Worm (Caenorhabditis elegans) whole organism, young adult: ENCODE data around the gene T05B4.8.

Source experiments
- D2030.7 ChIP-seq: fragments of 200-800 bp; sonication (Bioruptor generic); IDR thresholded peaks from 2 replicates; pipeline ENCODE4 v1.3.6; 2022; ENCODE audit warnings: missing genetic modification reagents, missing genetic modification characterization, missing compliant biosample characterization
- F23B12.7 ChIP-seq: sonication (generic microtip); optimal IDR thresholded peaks from 2 replicates; lab custom pipeline; 2017; ENCODE audit warnings: missing genetic modification characterization, mild to moderate bottlenecking, missing compliant biosample characterization, antibody characterized with exemption, moderate library complexity; ENCODE audit not compliant: insufficient read depth
- F33H1.4 ChIP-seq: fragments of 200-800 bp; sonication (Bioruptor generic); IDR thresholded peaks from 2 replicates; pipeline ENCODE4 v1.3.6; 2022; ENCODE audit warnings: missing genetic modification reagents, missing genetic modification characterization, missing compliant biosample characterization
- F37B4.10 ChIP-seq: fragments of 200-800 bp; sonication (Bioruptor generic); IDR thresholded peaks from 2 replicates; pipeline ENCODE4 v1.3.6; 2022; ENCODE audit warnings: missing genetic modification characterization, missing compliant biosample characterization
- F49E8.2 ChIP-seq: sonication (generic microtip); optimal IDR thresholded peaks from 3 replicates; lab custom pipeline; 2017; ENCODE audit warnings: missing genetic modification characterization, mild to moderate bottlenecking, missing compliant biosample characterization, antibody characterized with exemption, moderate library complexity; ENCODE audit not compliant: insufficient read depth
- K12H6.12 ChIP-seq: fragments of 200-800 bp; sonication (Bioruptor generic); optimal IDR thresholded peaks from 2 replicates; lab custom pipeline; 2018; ENCODE audit warnings: mild to moderate bottlenecking, missing genetic modification characterization, missing compliant biosample characterization
- Y53F4B.3 ChIP-seq: fragments of 200-800 bp; sonication (Bioruptor generic); IDR thresholded peaks from 2 replicates; pipeline ENCODE4 v1.3.6; 2022; ENCODE audit warnings: missing genetic modification reagents, missing genetic modification characterization, missing compliant biosample characterization
- Y53G8AR.9 ChIP-seq: fragments of 200-800 bp; sonication (Bioruptor generic); conservative IDR thresholded peaks from 2 replicates; pipeline ENCODE4 v1.3.6; 2022; ENCODE audit warnings: missing genetic modification reagents, missing genetic modification characterization, missing compliant biosample characterization
- Y67H2A.10 ChIP-seq: fragments of 200-800 bp; sonication (Bioruptor generic); conservative IDR thresholded peaks from 2 replicates; pipeline ENCODE4 v1.3.6; 2022; ENCODE audit warnings: missing genetic modification reagents, missing genetic modification characterization, missing compliant biosample characterization
- Y95B8A.8 ChIP-seq: fragments of 200-800 bp; sonication (Bioruptor generic); IDR thresholded peaks from 2 replicates; pipeline ENCODE4 v1.3.6; 2022; ENCODE audit warnings: missing genetic modification reagents, missing genetic modification characterization, missing compliant biosample characterization
- aptf-3 ChIP-seq: fragments of 200-800 bp; sonication (Bioruptor generic); IDR thresholded peaks from 2 replicates; pipeline ENCODE4 v1.3.6; 2022; ENCODE audit warnings: missing genetic modification characterization, missing compliant biosample characterization
- athp-1 ChIP-seq: sonication (generic microtip); optimal IDR thresholded peaks from 2 replicates; lab custom pipeline; 2017; ENCODE audit warnings: mild to moderate bottlenecking, missing genetic modification characterization, missing compliant biosample characterization
- attf-6 ChIP-seq: fragments of 200-800 bp; sonication (Bioruptor generic); IDR thresholded peaks from 2 replicates; pipeline ENCODE4 v1.3.6; 2022; ENCODE audit warnings: missing genetic modification reagents, missing genetic modification characterization, missing compliant biosample characterization
- cebp-2 ChIP-seq: fragments of 200-800 bp; sonication (Bioruptor generic); IDR thresholded peaks from 2 replicates; pipeline ENCODE4 v1.3.6; 2022; ENCODE audit warnings: missing genetic modification characterization, missing compliant biosample characterization
- die-1 ChIP-seq: sonication (generic microtip); optimal IDR thresholded peaks from 2 replicates; lab custom pipeline; 2016; ENCODE audit warnings: missing genotype, mild to moderate bottlenecking, missing genetic modification characterization, missing compliant biosample characterization
- dox-1 ChIP-seq: fragments of 200-800 bp; sonication (Bioruptor generic); IDR thresholded peaks from 2 replicates; pipeline ENCODE4 v1.3.6; 2022; ENCODE audit warnings: missing genetic modification reagents, missing genetic modification characterization, missing compliant biosample characterization
- dpff-1 ChIP-seq: sonication (generic microtip); optimal IDR thresholded peaks from 2 replicates; lab custom pipeline; 2017; ENCODE audit warnings: mild to moderate bottlenecking, missing genetic modification characterization, missing compliant biosample characterization
- efl-1 ChIP-seq: fragments of 150-350 bp; optimal IDR thresholded peaks from 2 replicates; lab custom pipeline; 2014; ENCODE audit warnings: missing biosample characterization, missing genetic modification reagents, missing genetic modification characterization
- ekl-4 ChIP-seq: fragments of 200-800 bp; sonication (Bioruptor generic); IDR thresholded peaks from 2 replicates; pipeline ENCODE4 v1.3.6; 2022; ENCODE audit warnings: missing genetic modification reagents, missing genetic modification characterization, missing compliant biosample characterization
- ets-4 ChIP-seq: fragments of 200-800 bp; sonication (Bioruptor generic); optimal IDR thresholded peaks from 2 replicates; lab custom pipeline; 2018; ENCODE audit warnings: mild to moderate bottlenecking, missing genetic modification characterization, missing compliant biosample characterization
- fkh-3 ChIP-seq: sonication (generic microtip); optimal IDR thresholded peaks from 2 replicates; lab custom pipeline; 2016; ENCODE audit warnings: mild to moderate bottlenecking, missing genetic modification characterization, missing compliant biosample characterization
- gei-17 ChIP-seq: fragments of 200-800 bp; sonication (Bioruptor generic); optimal IDR thresholded peaks from 2 replicates; lab custom pipeline; 2018; ENCODE audit warnings: mild to moderate bottlenecking, missing genetic modification characterization, missing compliant biosample characterization
- hsf-1 ChIP-seq: fragments of 200-800 bp; sonication (Bioruptor generic); IDR thresholded peaks from 2 replicates; pipeline ENCODE4 v1.3.6; 2022; ENCODE audit warnings: missing genetic modification reagents, missing genetic modification characterization, missing compliant biosample characterization
- let-607 ChIP-seq, 2 experiments: fragments of 200-800 bp in 1 of 2; sonication (Bioruptor generic) in 1 of 2; sonication (generic microtip) in 1 of 2; optimal IDR thresholded peaks; 2 replicates each; lab custom pipeline; 2016 to 2018; ENCODE audit warnings: mild to moderate bottlenecking in 2 of 2, missing compliant biosample characterization in 2 of 2, missing genetic modification characterization in 2 of 2, moderate library complexity in 2 of 2, missing genotype in 1 of 2
- lir-1 ChIP-seq: fragments of 200-800 bp; sonication (Bioruptor generic); conservative IDR thresholded peaks from 2 replicates; pipeline ENCODE4 v1.3.6; 2022; ENCODE audit warnings: missing genetic modification reagents, missing genetic modification characterization, missing compliant biosample characterization
- mcd-1 ChIP-seq: fragments of 200-800 bp; sonication (Bioruptor generic); IDR thresholded peaks from 2 replicates; pipeline ENCODE4 v1.3.6; 2022; ENCODE audit warnings: missing genetic modification reagents, missing genetic modification characterization, missing compliant biosample characterization
- mes-4 ChIP-seq: sonication (generic microtip); optimal IDR thresholded peaks from 2 replicates; lab custom pipeline; 2016; ENCODE audit warnings: missing genotype, missing genetic modification characterization, missing compliant biosample characterization
- nhr-27 ChIP-seq: fragments of 200-800 bp; sonication (Bioruptor generic); optimal IDR thresholded peaks from 2 replicates; lab custom pipeline; 2018; ENCODE audit warnings: mild to moderate bottlenecking, missing genetic modification characterization, moderate library complexity, missing compliant biosample characterization
- nhr-80 ChIP-seq: sonication (generic microtip); optimal IDR thresholded peaks from 2 replicates; lab custom pipeline; 2016; ENCODE audit warnings: missing genetic modification characterization, missing compliant biosample characterization
- pha-4 ChIP-seq: fragments of 150-350 bp; sonication (generic microtip); optimal IDR thresholded peaks from 2 replicates; lab custom pipeline; 2014; ENCODE audit warnings: missing biosample characterization, missing genetic modification reagents, missing genetic modification characterization
- rcor-1 ChIP-seq: fragments of 200-800 bp; sonication (Bioruptor generic); IDR thresholded peaks from 2 replicates; pipeline ENCODE4 v1.3.6; 2022; ENCODE audit warnings: missing genetic modification reagents, missing genetic modification characterization, missing compliant biosample characterization
- rec-8 ChIP-seq, 2 experiments: sonication (generic microtip); optimal IDR thresholded peaks; 2 replicates each; lab custom pipeline; 2016; ENCODE audit warnings: mild to moderate bottlenecking in 2 of 2, missing genetic modification characterization in 2 of 2, missing genetic modification reagents in 2 of 2, missing genotype in 2 of 2, missing biosample characterization in 1 of 2, missing compliant biosample characterization in 1 of 2, moderate library complexity in 1 of 2
- snpc-1.1 ChIP-seq: sonication (generic microtip); optimal IDR thresholded peaks from 2 replicates; lab custom pipeline; 2017; ENCODE audit warnings: missing genetic modification characterization, mild to moderate bottlenecking, missing compliant biosample characterization, antibody characterized with exemption, moderate library complexity, missing genotype, missing genetic modification reagents; ENCODE audit not compliant: insufficient read depth
- snpc-3.4 ChIP-seq: sonication (generic microtip); optimal IDR thresholded peaks from 2 replicates; lab custom pipeline; 2017; ENCODE audit warnings: missing genetic modification characterization, mild to moderate bottlenecking, missing compliant biosample characterization, antibody characterized with exemption, moderate library complexity, missing genotype, missing genetic modification reagents
- tbx-9 ChIP-seq: sonication (generic microtip); optimal IDR thresholded peaks from 2 replicates; lab custom pipeline; 2016; ENCODE audit warnings: borderline replicate concordance, missing genetic modification characterization, inconsistent platforms, missing compliant biosample characterization
- ztf-22 ChIP-seq: fragments of 200-800 bp; sonication (Bioruptor generic); optimal IDR thresholded peaks from 2 replicates; lab custom pipeline; 2018; ENCODE audit warnings: mild to moderate bottlenecking, missing genetic modification characterization, moderate library complexity, missing compliant biosample characterization
- ztf-28 ChIP-seq: fragments of 200-800 bp; sonication (Bioruptor generic); IDR thresholded peaks from 2 replicates; pipeline ENCODE4 v1.3.6; 2022; ENCODE audit warnings: missing genetic modification reagents, missing genetic modification characterization, missing compliant biosample characterization

Gene T05B4.8

DNA sequence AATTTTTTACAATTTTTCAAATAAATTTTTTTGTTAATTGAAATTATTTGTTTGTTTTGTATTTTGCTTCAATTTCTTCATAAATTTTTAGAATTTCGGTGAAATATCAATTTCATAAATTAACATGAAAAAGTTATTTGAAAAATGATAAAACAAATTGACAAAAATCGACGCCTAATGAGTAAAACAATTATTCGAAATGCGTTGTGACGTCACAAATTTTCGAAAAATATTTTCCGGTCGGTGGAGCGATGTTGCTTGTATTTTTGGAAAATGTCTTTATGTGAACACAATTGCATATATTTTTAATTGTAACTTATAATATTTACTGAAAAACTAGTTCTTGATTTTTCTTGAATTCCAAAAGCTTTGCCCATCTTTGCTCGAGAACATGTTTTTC, 35.4 kb downstream of the T05B4.8 start:
- no peak for TF ChIP-seq snpc-1.1 (tag; lab: Kevin White, UChicago)
- no peak for TF ChIP-seq ets-4 (GFP tag; lab: Kevin White, UChicago)
- no peak for TF ChIP-seq dox-1 (GFP tag; lab: Robert Waterston, UW)
- no peak for TF ChIP-seq snpc-3.4 (tag; lab: Kevin White, UChicago)
- TF ChIP-seq F23B12.7, result no peak
- TF ChIP-seq mcd-1 (GFP tag; lab: Robert Waterston, UW), result no peak
- TF ChIP-seq efl-1 (GFP tag; lab: Kevin White, UChicago), result no peak
- no peak for TF ChIP-seq D2030.7
- no peak for TF ChIP-seq nhr-80
- TF ChIP-seq ekl-4 (GFP tag; lab: Robert Waterston, UW), result no peak
- no peak for TF ChIP-seq fkh-3 (tag; lab: Kevin White, UChicago)
- TF ChIP-seq F33H1.4 (GFP tag; lab: Robert Waterston, UW), result no peak
- TF ChIP-seq cebp-2 (GFP tag; lab: Robert Waterston, UW), result no peak
- no peak for TF ChIP-seq tbx-9
- no peak for TF ChIP-seq ztf-28 (GFP tag; lab: Robert Waterston, UW)
- TF ChIP-seq attf-6 (GFP tag; lab: Robert Waterston, UW), result no peak
- no peak for TF ChIP-seq gei-17 (GFP tag; lab: Kevin White, UChicago)
- TF ChIP-seq ztf-22, result no peak
- TF ChIP-seq dpff-1 (tag; lab: Kevin White, UChicago), result no peak
- no peak for TF ChIP-seq let-607 (tag; optimal IDR thresholded peaks at IDR 0.05; lab: Kevin White, UChicago)

- TF ChIP-seq pha-4 (tag; lab: Kevin White, UChicago), result no peak
- no peak for TF ChIP-seq die-1
- TF ChIP-seq K12H6.12 (tag; lab: Kevin White, UChicago), result no peak
- no peak for TF ChIP-seq Y53F4B.3
- no peak for TF ChIP-seq tbx-9
- no peak for TF ChIP-seq Y67H2A.10 (GFP tag; lab: Robert Waterston, UW)
- no peak for TF ChIP-seq F37B4.10
- TF ChIP-seq mes-4, result no peak
- no peak for TF ChIP-seq hsf-1 (GFP tag; lab: Robert Waterston, UW)
- no peak for TF ChIP-seq F49E8.2 (tag; lab: Kevin White, UChicago)
- no peak for TF ChIP-seq lir-1 (GFP tag; lab: Robert Waterston, UW)
- no peak for TF ChIP-seq athp-1 (tag; lab: Kevin White, UChicago)
- no peak for TF ChIP-seq Y53G8AR.9
- no peak for TF ChIP-seq Y95B8A.8 (GFP tag; lab: Robert Waterston, UW)
- TF ChIP-seq nhr-27 (tag; lab: Kevin White, UChicago), result no peak
- TF ChIP-seq aptf-3 (GFP tag; lab: Robert Waterston, UW), result no peak
- no peak for TF ChIP-seq rec-8 (tag; optimal IDR thresholded peaks at IDR 0.05; lab: Kevin White, UChicago)
- TF ChIP-seq rcor-1, result no peak
Measured at ce11 chrV:4073455-4073854, 42.5 kb downstream of the T05B4.8 start, which contains the start of gene otpl-2. TSS of gene otpl-2 (plus strand) at chrV:4073755.

ce11 chrV:4067876-4068275, 48.1 kb downstream of the T05B4.8 start:
- TF ChIP-seq mcd-1 (GFP tag; lab: Robert Waterston, UW), result peak; percentile 82
